Worm (Caenorhabditis elegans) whole organism, early embryonic: ENCODE measurements around the gene M110.8.

Source experiments
- B0310.2 ChIP-seq: sonication (generic microtip); optimal IDR thresholded peaks from 2 replicates; lab custom pipeline; 2016; ENCODE audit warnings: mild to moderate bottlenecking, missing genetic modification characterization, missing compliant biosample characterization
- aly-1 ChIP-seq: sonication (generic microtip); optimal IDR thresholded peaks from 2 replicates; lab custom pipeline; 2016; ENCODE audit warnings: missing genetic modification characterization, missing compliant biosample characterization
- ama-1 ChIP-seq: fragments of 150-350 bp; optimal IDR thresholded peaks from 2 replicates; lab custom pipeline; 2014
- ceh-13 ChIP-seq: fragments of 200-800 bp; sonication (Bioruptor generic); optimal IDR thresholded peaks from 2 replicates; lab custom pipeline; 2018; ENCODE audit warnings: mild to moderate bottlenecking, missing genetic modification characterization, missing compliant biosample characterization
- ceh-36 ChIP-seq: sonication (generic microtip); optimal IDR thresholded peaks from 2 replicates; lab custom pipeline; 2016; ENCODE audit warnings: missing genetic modification characterization, inconsistent platforms, missing compliant biosample characterization
- ets-7 ChIP-seq: sonication (generic microtip); optimal IDR thresholded peaks from 2 replicates; lab custom pipeline; 2016; ENCODE audit warnings: missing genotype, missing genetic modification characterization, missing compliant biosample characterization
- flt-1 ChIP-seq: fragments of 200-800 bp; sonication (Bioruptor generic); IDR thresholded peaks from 2 replicates; pipeline ENCODE4 v1.3.6; 2022; ENCODE audit warnings: missing genetic modification characterization, missing compliant biosample characterization
- hmg-4 ChIP-seq: fragments of 200-800 bp; sonication (Bioruptor generic); optimal IDR thresholded peaks from 2 replicates; lab custom pipeline; 2018; ENCODE audit warnings: mild to moderate bottlenecking, missing genetic modification characterization, missing compliant biosample characterization
- sea-1 ChIP-seq: fragments of 200-800 bp; sonication (Bioruptor generic); conservative IDR thresholded peaks from 2 replicates; pipeline ENCODE4 v1.3.6; 2022; ENCODE audit warnings: missing genetic modification characterization, missing compliant biosample characterization
- tbx-11 ChIP-seq: fragments of 200-800 bp; sonication (Bioruptor generic); IDR thresholded peaks from 2 replicates; pipeline ENCODE4 v1.3.6; 2022; ENCODE audit warnings: missing genetic modification characterization, missing compliant biosample characterization
- tra-4 ChIP-seq: sonication (generic microtip); optimal IDR thresholded peaks from 2 replicates; lab custom pipeline; 2017; ENCODE audit warnings: missing genetic modification characterization, missing compliant biosample characterization

ce11 chrII:8225914-8226313 is 16.5 kb upstream of the M110.8 start:
- TF ChIP-seq ama-1 (lab: Kevin White, UChicago) (no peak), flt-1 (GFP tag; lab: Robert Waterston, UW) (no peak), sea-1 (no peak), hmg-4 (GFP tag; lab: Kevin White, UChicago) (no peak), ets-7 (tag; lab: Kevin White, UChicago) (no peak), tra-4 (tag; lab: Kevin White, UChicago) (no peak), aly-1 (tag; lab: Kevin White, UChicago) (no peak), tbx-11 (no peak), ceh-36 (tag; lab: Kevin White, UChicago) (no peak), B0310.2 (tag; lab: Kevin White, UChicago) (no peak), ceh-13 (GFP tag; lab: Kevin White, UChicago) (no peak)
